Fruit fly (Drosophila melanogaster): ENCODE data around the gene COX6CL.

- peak; percentile 51; the same call in 1 of the 2 replicates for TF ChIP-seq CG31441 (GFP tag; IDR thresholded peaks at IDR 0.05)
- TF ChIP-seq Dp (GFP tag; optimal IDR thresholded peaks at IDR 0.05), result peak; percentile 59
- TF ChIP-seq CG3847 (GFP tag; IDR thresholded peaks at IDR 0.05), result peak; percentile 68
- TF ChIP-seq chif (GFP tag; optimal IDR thresholded peaks at IDR 0.05), result no peak
- peak; percentile 98 for TF ChIP-seq CG7357 (GFP tag; IDR thresholded peaks at IDR 0.05)
- TF ChIP-seq usp (GFP tag; optimal IDR thresholded peaks at IDR 0.05), result no peak
- TF ChIP-seq CG15269 (tag; optimal IDR thresholded peaks at IDR 0.05), result peak; percentile 13
- no peak for TF ChIP-seq hth (optimal IDR thresholded peaks at IDR 0.05)
- no peak for TF ChIP-seq CG3726 (GFP tag; IDR thresholded peaks at IDR 0.05)
- TF ChIP-seq CG11560 (tag; IDR thresholded peaks at IDR 0.05), result no peak; the same call in 2 of the 3 replicates
- TF ChIP-seq CG32767 (GFP tag; IDR thresholded peaks at IDR 0.05), result no peak
- peak; percentile 59 for TF ChIP-seq CTCF (GFP tag; optimal IDR thresholded peaks at IDR 0.05)
Measured at dm6 chr2L:5799435-5800387, 18.5 kb downstream of the COX6CL start, which contains the start of gene CG9171.

All from whole organism, embryonic.